Worm (Caenorhabditis elegans) whole organism, early embryonic: ENCODE measurements around the gene Y50D4A.4.
A peak's percentile ranks its signal among the peaks of the same experiment; 100 is the strongest.

ENCODE experiments used
- B0310.2 ChIP-seq: sonication (generic microtip); optimal IDR thresholded peaks from 2 replicates; lab custom pipeline; 2016; ENCODE audit warnings: mild to moderate bottlenecking, missing genetic modification characterization, missing compliant biosample characterization
- F13C5.2 ChIP-seq: sonication (generic microtip); optimal IDR thresholded peaks from 2 replicates; lab custom pipeline; 2017; ENCODE audit warnings: mild to moderate bottlenecking, missing genetic modification characterization, inconsistent platforms, missing compliant biosample characterization
- aly-1 ChIP-seq: sonication (generic microtip); optimal IDR thresholded peaks from 2 replicates; lab custom pipeline; 2016; ENCODE audit warnings: missing genetic modification characterization, missing compliant biosample characterization
- ama-1 ChIP-seq: fragments of 150-350 bp; optimal IDR thresholded peaks from 2 replicates; lab custom pipeline; 2014
- ceh-13 ChIP-seq: fragments of 200-800 bp; sonication (Bioruptor generic); optimal IDR thresholded peaks from 2 replicates; lab custom pipeline; 2018; ENCODE audit warnings: mild to moderate bottlenecking, missing genetic modification characterization, missing compliant biosample characterization
- ceh-36 ChIP-seq: sonication (generic microtip); optimal IDR thresholded peaks from 2 replicates; lab custom pipeline; 2016; ENCODE audit warnings: missing genetic modification characterization, inconsistent platforms, missing compliant biosample characterization
- flt-1 ChIP-seq: fragments of 200-800 bp; sonication (Bioruptor generic); IDR thresholded peaks from 2 replicates; pipeline ENCODE4 v1.3.6; 2022; ENCODE audit warnings: missing genetic modification characterization, missing compliant biosample characterization
- hmbx-1 ChIP-seq: sonication (generic microtip); optimal IDR thresholded peaks from 2 replicates; lab custom pipeline; 2016; ENCODE audit warnings: mild to moderate bottlenecking, missing genetic modification characterization, missing compliant biosample characterization
- pes-1 ChIP-seq: fragments of 200-800 bp; sonication (Bioruptor generic); IDR thresholded peaks from 2 replicates; pipeline ENCODE4 v1.3.6; 2022; ENCODE audit warnings: missing genetic modification reagents, missing genetic modification characterization, missing compliant biosample characterization
- sea-1 ChIP-seq: fragments of 200-800 bp; sonication (Bioruptor generic); conservative IDR thresholded peaks from 2 replicates; pipeline ENCODE4 v1.3.6; 2022; ENCODE audit warnings: missing genetic modification characterization, missing compliant biosample characterization
- tbx-11 ChIP-seq: fragments of 200-800 bp; sonication (Bioruptor generic); IDR thresholded peaks from 2 replicates; pipeline ENCODE4 v1.3.6; 2022; ENCODE audit warnings: missing genetic modification characterization, missing compliant biosample characterization
- tbx-37 ChIP-seq: fragments of 200-800 bp; sonication (Bioruptor generic); conservative IDR thresholded peaks from 2 replicates; pipeline ENCODE4 v1.3.6; 2022; ENCODE audit warnings: missing genetic modification reagents, missing genetic modification characterization, missing compliant biosample characterization
- tra-4 ChIP-seq: sonication (generic microtip); optimal IDR thresholded peaks from 2 replicates; lab custom pipeline; 2017; ENCODE audit warnings: missing genetic modification characterization, missing compliant biosample characterization

ce11 chrV:1244021-1244708 lies 48.2 kb upstream of the Y50D4A.4 start:
- no peak for TF ChIP-seq flt-1 (GFP tag; lab: Robert Waterston, UW)
- no peak for TF ChIP-seq F13C5.2 (tag; lab: Kevin White, UChicago)
- no peak for TF ChIP-seq ceh-13 (GFP tag; lab: Kevin White, UChicago)
- TF ChIP-seq hmbx-1 (tag; lab: Kevin White, UChicago): no peak
- no peak for TF ChIP-seq tra-4 (tag; lab: Kevin White, UChicago)
- TF ChIP-seq B0310.2 (tag; lab: Kevin White, UChicago): no peak
- no peak for TF ChIP-seq pes-1 (GFP tag; lab: Robert Waterston, UW)
- no peak for TF ChIP-seq tbx-11
- TF ChIP-seq sea-1 (GFP tag; lab: Robert Waterston, UW): 0 out of 2 replicates have a peak, but pooled peaks have one; percentile 34
- no peak for TF ChIP-seq ama-1 (lab: Kevin White, UChicago)
- no peak for TF ChIP-seq ceh-36 (tag; lab: Kevin White, UChicago)
- no peak for TF ChIP-seq tbx-37 (GFP tag; lab: Robert Waterston, UW)
- no peak for TF ChIP-seq aly-1 (tag; lab: Kevin White, UChicago)
